ENCODE assay signal across 2 fruit fly cellular contexts in genomic region chr3R:4814677-4815076, dm6.
TF ChIP-seq lines count a peak whose summit lies in the region.

No protein-coding gene starts in this region.

- no peak for TF ChIP-seq CTCF in whole organism, embryonic (GFP tag; optimal IDR thresholded peaks at IDR 0.05; lab: Kevin White, UChicago)

TF ChIP-seq in whole organism, embryonic, 481 proteins besides CTCF, POLR2A, EP300 and RAD21:
- no peak for TF ChIP-seq Bteb2 (GFP tag; optimal IDR thresholded peaks at IDR 0.05; lab: Kevin White, UChicago)
- TF ChIP-seq CG6272 (GFP tag; IDR thresholded peaks at IDR 0.05; lab: Robert Waterston, UW): no peak
- no peak for TF ChIP-seq E2f1 (GFP tag; IDR thresholded peaks at IDR 0.05; lab: Robert Waterston, UW)
- no peak for TF ChIP-seq B-H1 (GFP tag; IDR thresholded peaks at IDR 0.05; lab: Robert Waterston, UW)
- TF ChIP-seq CG11085 (GFP tag; IDR thresholded peaks at IDR 0.05; lab: Robert Waterston, UW): no peak
- no peak for TF ChIP-seq CG3847 (GFP tag; IDR thresholded peaks at IDR 0.05; lab: Robert Waterston, UW)
- no peak for TF ChIP-seq Med (GFP tag; lab: Kevin White, UChicago)
- TF ChIP-seq mirr (GFP tag; optimal IDR thresholded peaks at IDR 0.05; lab: Kevin White, UChicago): peak; percentile 62
- TF ChIP-seq Sox102F (GFP tag; optimal IDR thresholded peaks at IDR 0.05; lab: Kevin White, UChicago): no peak
- no peak for TF ChIP-seq lab (GFP tag; optimal IDR thresholded peaks at IDR 0.05; lab: Kevin White, UChicago)
- peak; percentile 14 for TF ChIP-seq sug (tag; optimal IDR thresholded peaks at IDR 0.05; lab: Kevin White, UChicago)
- peak; percentile 46 for TF ChIP-seq Vsx1 (GFP tag; optimal IDR thresholded peaks at IDR 0.05; lab: Kevin White, UChicago)
- TF ChIP-seq sima (GFP tag; optimal IDR thresholded peaks at IDR 0.05; lab: Kevin White, UChicago): no peak
- TF ChIP-seq grn (GFP tag; optimal IDR thresholded peaks at IDR 0.05; lab: Kevin White, UChicago): peak; percentile 84
- no peak for TF ChIP-seq CG17186 (GFP tag; optimal IDR thresholded peaks at IDR 0.05; lab: Kevin White, UChicago)
- no peak for TF ChIP-seq dysf (GFP tag; IDR thresholded peaks at IDR 0.05; lab: Robert Waterston, UW)
- TF ChIP-seq exex (tag; optimal IDR thresholded peaks at IDR 0.05; lab: Kevin White, UChicago): peak; percentile 96
- TF ChIP-seq repo (GFP tag; optimal IDR thresholded peaks at IDR 0.05; lab: Kevin White, UChicago): no peak
- TF ChIP-seq cwo (GFP tag; optimal IDR thresholded peaks at IDR 0.05; lab: Kevin White, UChicago): no peak
- TF ChIP-seq CG4424 (GFP tag; optimal IDR thresholded peaks at IDR 0.05; lab: Kevin White, UChicago): no peak
- peak; percentile 13 for TF ChIP-seq CG15479 (GFP tag; optimal IDR thresholded peaks at IDR 0.05; lab: Kevin White, UChicago)
- no peak for TF ChIP-seq Dip3 (GFP tag; optimal IDR thresholded peaks at IDR 0.05; lab: Kevin White, UChicago)
- no peak for TF ChIP-seq CG31365 (tag; optimal IDR thresholded peaks at IDR 0.05; lab: Kevin White, UChicago)
- no peak for TF ChIP-seq hbn (GFP tag; IDR thresholded peaks at IDR 0.05; lab: Robert Waterston, UW; ENCODE audit: partially characterized antibody)
- no peak for TF ChIP-seq Antp (GFP tag; optimal IDR thresholded peaks at IDR 0.05; lab: Kevin White, UChicago)
- no peak for TF ChIP-seq disco-r (GFP tag; optimal IDR thresholded peaks at IDR 0.05; lab: Kevin White, UChicago)
- TF ChIP-seq Oli (tag; optimal IDR thresholded peaks at IDR 0.05; lab: Kevin White, UChicago): no peak
- peak; percentile 87 for TF ChIP-seq sd (tag; optimal IDR thresholded peaks at IDR 0.05; lab: Kevin White, UChicago)
- TF ChIP-seq CG16815 (GFP tag; optimal IDR thresholded peaks at IDR 0.05; lab: Kevin White, UChicago): no peak
- TF ChIP-seq CG16863 (GFP tag; optimal IDR thresholded peaks at IDR 0.05; lab: Kevin White, UChicago): no peak

TF ChIP-seq in whole organism, prepupa, 60 proteins besides CTCF, POLR2A, EP300 and RAD21:
- TF ChIP-seq Hr4 (GFP tag; optimal IDR thresholded peaks at IDR 0.05; lab: Kevin White, UChicago) (no peak), fkh (GFP tag; optimal IDR thresholded peaks at IDR 0.05; lab: Kevin White, UChicago) (peak; percentile 45), Hr38 (GFP tag; optimal IDR thresholded peaks at IDR 0.05; lab: Kevin White, UChicago) (no peak)
